Fruit fly (Drosophila melanogaster): ENCODE data around the gene CG17712.

The CG17712 gene

DNA sequence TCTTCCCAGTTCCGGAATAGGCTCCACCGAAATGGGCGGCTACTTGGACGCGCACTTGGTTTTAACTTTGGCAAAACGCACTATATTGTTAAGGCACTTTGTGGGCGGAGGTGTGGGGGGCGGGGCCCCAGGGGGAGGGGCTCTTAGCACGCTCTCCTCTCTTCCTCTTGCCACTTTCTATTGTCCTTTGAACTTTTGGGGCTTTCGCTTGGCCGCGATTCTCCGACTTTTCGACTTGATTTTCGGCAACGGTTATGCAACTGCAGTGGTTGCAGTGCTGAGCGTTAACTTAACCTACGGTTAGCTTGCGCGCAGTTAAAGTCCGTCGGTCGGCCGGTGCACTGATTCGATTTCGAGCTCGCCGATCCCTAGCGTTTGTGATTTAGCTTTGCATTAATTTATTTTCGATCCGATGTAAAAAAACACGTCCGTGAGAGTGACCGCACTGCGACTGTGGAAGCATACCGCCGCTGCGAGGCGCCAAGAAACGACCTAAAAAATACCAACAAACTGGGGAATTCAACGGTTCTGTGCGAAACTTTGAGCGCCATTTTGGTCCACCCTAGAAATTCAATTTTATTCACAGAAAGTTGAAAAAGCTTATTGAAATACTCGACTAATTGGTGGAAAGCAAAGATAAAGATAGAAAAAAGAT is 27.9 kb downstream of the CG17712 start, which contains the start of gene Rim2 (continued):
- TF ChIP-seq CG10366 (GFP tag; IDR thresholded peaks at IDR 0.05) (no peak), CG33213 (GFP tag; optimal IDR thresholded peaks at IDR 0.05) (peak; percentile 80), Hmx (GFP tag; optimal IDR thresholded peaks at IDR 0.05) (no peak), Chrac-16 (GFP tag; optimal IDR thresholded peaks at IDR 0.05) (no peak), CG13624 (GFP tag; optimal IDR thresholded peaks at IDR 0.05) (peak; percentile 31), zen (tag; optimal IDR thresholded peaks at IDR 0.05) (no peak), CG7271 (tag; optimal IDR thresholded peaks at IDR 0.05) (no peak), dm (GFP tag; optimal IDR thresholded peaks at IDR 0.05) (no peak), D19A (tag; optimal IDR thresholded peaks at IDR 0.05) (no peak), sug (tag; optimal IDR thresholded peaks at IDR 0.05) (no peak), insv (GFP tag; optimal IDR thresholded peaks at IDR 0.05) (no peak), h (optimal IDR thresholded peaks at IDR 0.05) (no peak), ranshi (GFP tag; IDR thresholded peaks at IDR 0.05) (no peak), Ada2b (GFP tag; IDR thresholded peaks at IDR 0.05) (no peak), CG31365 (tag; optimal IDR thresholded peaks at IDR 0.05) (no peak), Meics (GFP tag; optimal IDR thresholded peaks at IDR 0.05) (peak; percentile 13), Hr3 (GFP tag; optimal IDR thresholded peaks at IDR 0.05) (no peak), ken (GFP tag; IDR thresholded peaks at IDR 0.05) (no peak), otp (GFP tag; IDR thresholded peaks at IDR 0.05) (no peak), CG17361 (GFP tag; IDR thresholded peaks at IDR 0.05) (no peak), Ets97D (GFP tag; optimal IDR thresholded peaks at IDR 0.05) (peak; percentile 84), oc (tag; optimal IDR thresholded peaks at IDR 0.05) (no peak), Bdp1 (GFP tag; optimal IDR thresholded peaks at IDR 0.05) (no peak), CG11696 (GFP tag; IDR thresholded peaks at IDR 0.05) (no peak), her (GFP tag; optimal IDR thresholded peaks at IDR 0.05) (peak; percentile 99), sens-2 (GFP tag; IDR thresholded peaks at IDR 0.05) (no peak), mam (GFP tag; optimal IDR thresholded peaks at IDR 0.05) (no peak), Tbp (GFP tag; optimal IDR thresholded peaks at IDR 0.05) (no peak), CrebB (tag; optimal IDR thresholded peaks at IDR 0.05) (peak; percentile 19), Six4 (GFP tag; optimal IDR thresholded peaks at IDR 0.05) (no peak), Awh (GFP tag; IDR thresholded peaks at IDR 0.05) (0 out of 2 replicates have a peak, but pooled peaks have one; percentile 23), CG10565 (GFP tag; optimal IDR thresholded peaks at IDR 0.05) (no peak), slou (GFP tag; optimal IDR thresholded peaks at IDR 0.05) (no peak), stwl (tag; optimal IDR thresholded peaks at IDR 0.05) (peak; percentile 79), Pdp1 (GFP tag; optimal IDR thresholded peaks at IDR 0.05) (peak in 1 of 2 experiments; percentile 89), ind (GFP tag; optimal IDR thresholded peaks at IDR 0.05) (no peak), fd102C (GFP tag; optimal IDR thresholded peaks at IDR 0.05) (no peak), Dip3 (GFP tag; optimal IDR thresholded peaks at IDR 0.05) (peak; percentile 23), CG6175 (GFP tag; IDR thresholded peaks at IDR 0.05) (no peak), CG1792 (GFP tag; optimal IDR thresholded peaks at IDR 0.05) (peak; percentile 18), chm (GFP tag; IDR thresholded peaks at IDR 0.05) (peak; percentile 68), phol (tag; optimal IDR thresholded peaks at IDR 0.05) (peak; percentile 86), amos (GFP tag; IDR thresholded peaks at IDR 0.05; ENCODE audit: partially characterized antibody) (peak; percentile 51; the same call in 1 of the 2 replicates), tap (tag; optimal IDR thresholded peaks at IDR 0.05) (no peak), cwo (GFP tag; optimal IDR thresholded peaks at IDR 0.05) (no peak), CG6654 (GFP tag; optimal IDR thresholded peaks at IDR 0.05) (no peak), inv (GFP tag; IDR thresholded peaks at IDR 0.05; ENCODE audit: partially characterized antibody) (no peak)
